Fruit fly (Drosophila melanogaster) whole organism, embryonic: ENCODE results near the gene MP1.

Experiments used
- Atf3 ChIP-seq: fragments of 200-800 bp; sonication (Bioruptor generic); optimal IDR thresholded peaks from 3 replicates; lab custom pipeline; 2016; ENCODE audit warnings: missing biosample characterization, missing genetic modification characterization
- Bgb ChIP-seq: fragments of 200-800 bp; sonication (Bioruptor generic); IDR thresholded peaks from 2 replicates; pipeline ENCODE4 v1.3.6; 2022; ENCODE audit warnings: missing biosample characterization, missing genetic modification characterization; ENCODE audit not compliant: partially characterized antibody
- CG11695 ChIP-seq: fragments of 200-800 bp; sonication (Bioruptor generic); IDR thresholded peaks from 3 replicates; pipeline ENCODE4 v1.3.6; 2022; ENCODE audit warnings: missing biosample characterization, missing genetic modification characterization
- CG12744 ChIP-seq: fragments of 200-800 bp; sonication (Bioruptor generic); optimal IDR thresholded peaks from 2 replicates; lab custom pipeline; 2016; ENCODE audit warnings: missing biosample characterization, missing genetic modification characterization
- CG12769 ChIP-seq: fragments of 200-800 bp; sonication (Bioruptor generic); optimal IDR thresholded peaks from 2 replicates; lab custom pipeline; 2019; ENCODE audit warnings: missing biosample characterization, mild to moderate bottlenecking, missing genetic modification characterization, moderate library complexity
- CG13287 ChIP-seq: fragments of 200-800 bp; sonication (Bioruptor generic); IDR thresholded peaks from 2 replicates; pipeline ENCODE4 v1.3.6; 2022; ENCODE audit warnings: missing biosample characterization, missing genetic modification characterization; ENCODE audit not compliant: partially characterized antibody
- CG14050 ChIP-seq: fragments of 200-800 bp; sonication (Bioruptor generic); IDR thresholded peaks from 3 replicates; pipeline ENCODE4 v1.3.6; 2022; ENCODE audit warnings: missing biosample characterization, missing genetic modification characterization
- CG16813 ChIP-seq: fragments of 200-800 bp; sonication (Bioruptor generic); IDR thresholded peaks from 3 replicates; pipeline ENCODE4 v1.3.6; 2022; ENCODE audit warnings: missing biosample characterization, missing genetic modification characterization; ENCODE audit not compliant: partially characterized antibody
- CG17568 ChIP-seq: fragments of 200-800 bp; sonication (Bioruptor generic); optimal IDR thresholded peaks from 2 replicates; lab custom pipeline; 2018; ENCODE audit warnings: missing biosample characterization, mild to moderate bottlenecking, missing genetic modification characterization, moderate library complexity
- CG1792 ChIP-seq: fragments of 200-800 bp; sonication (Bioruptor generic); optimal IDR thresholded peaks from 2 replicates; lab custom pipeline; 2016; ENCODE audit warnings: missing biosample characterization, missing genetic modification characterization
- CG18476 ChIP-seq: fragments of 200-800 bp; sonication (Bioruptor generic); optimal IDR thresholded peaks from 2 replicates; lab custom pipeline; 2016; ENCODE audit warnings: missing biosample characterization, mild to moderate bottlenecking, missing genetic modification characterization
- CG18619 ChIP-seq: fragments of 200-800 bp; sonication (Bioruptor generic); optimal IDR thresholded peaks from 3 replicates; lab custom pipeline; 2017; ENCODE audit warnings: missing biosample characterization, mild to moderate bottlenecking, missing genetic modification characterization
- CG2889 ChIP-seq: fragments of 200-800 bp; sonication (Bioruptor generic); IDR thresholded peaks from 3 replicates; pipeline ENCODE4 v1.3.6; 2022; ENCODE audit warnings: missing biosample characterization, missing genetic modification characterization
- CG42726 ChIP-seq: fragments of 200-800 bp; sonication (Bioruptor generic); IDR thresholded peaks from 2 replicates; pipeline ENCODE4 v1.3.6; 2022; ENCODE audit warnings: missing biosample characterization, missing genetic modification characterization; ENCODE audit not compliant: partially characterized antibody
- CG6272 ChIP-seq: fragments of 200-800 bp; sonication (Bioruptor generic); IDR thresholded peaks from 2 replicates; pipeline ENCODE4 v1.3.6; 2022; ENCODE audit warnings: missing biosample characterization, missing genetic modification characterization
- Dfd ChIP-seq, 2 experiments: fragments of >200 bp; optimal IDR thresholded peaks; 2 replicates each; lab custom pipeline; 2017; ENCODE audit warnings: missing biosample characterization in 2 of 2, missing genetic modification characterization in 2 of 2
- Gsc ChIP-seq: fragments of 200-800 bp; sonication (Bioruptor generic); IDR thresholded peaks from 2 replicates; pipeline ENCODE4 v1.3.6; 2022; ENCODE audit warnings: missing biosample characterization, missing genetic modification characterization
- H2.0 ChIP-seq: fragments of 200-800 bp; sonication (Bioruptor generic); IDR thresholded peaks from 2 replicates; pipeline ENCODE4 v1.3.6; 2022; ENCODE audit warnings: missing biosample characterization, missing genetic modification characterization
- HHEX ChIP-seq: fragments of 200-800 bp; sonication (Bioruptor generic); optimal IDR thresholded peaks from 3 replicates; lab custom pipeline; 2017; ENCODE audit warnings: missing biosample characterization, mild to moderate bottlenecking, missing genetic modification characterization, missing genetic modification reagents
- HLH54F ChIP-seq: fragments of 200-800 bp; sonication (Bioruptor generic); optimal IDR thresholded peaks from 3 replicates; lab custom pipeline; 2016; ENCODE audit warnings: missing biosample characterization, missing genetic modification characterization
- Hey ChIP-seq: fragments of 200-800 bp; sonication (Bioruptor generic); optimal IDR thresholded peaks from 3 replicates; lab custom pipeline; 2018; ENCODE audit warnings: missing biosample characterization, mild to moderate bottlenecking, missing genetic modification characterization
- HmgZ ChIP-seq: fragments of 200-800 bp; sonication (Bioruptor generic); optimal IDR thresholded peaks from 2 replicates; lab custom pipeline; 2018; ENCODE audit warnings: missing biosample characterization, mild to moderate bottlenecking, missing genetic modification characterization
- Hsf ChIP-seq: fragments of 200-800 bp; sonication (Bioruptor generic); optimal IDR thresholded peaks from 3 replicates; lab custom pipeline; 2016; ENCODE audit warnings: missing biosample characterization, missing genetic modification characterization
- MBD-R2 ChIP-seq: fragments of 200-800 bp; sonication (Bioruptor generic); IDR thresholded peaks from 2 replicates; pipeline ENCODE4 v1.3.6; 2022; ENCODE audit warnings: missing biosample characterization, missing genetic modification characterization
- Med ChIP-seq: fragments of 200-800 bp; sonication (Bioruptor generic); peaks from one replicate; lab custom pipeline; 2016; ENCODE audit warnings: missing biosample characterization, missing genetic modification characterization, mild to moderate bottlenecking, inconsistent platforms, moderate library complexity
- Nf-YC ChIP-seq: fragments of 200-800 bp; optimal IDR thresholded peaks from 3 replicates; lab custom pipeline; 2019; ENCODE audit warnings: missing biosample characterization, mild to moderate bottlenecking, missing genetic modification characterization, moderate library complexity
- Rx ChIP-seq: fragments of 200-800 bp; sonication (Bioruptor generic); IDR thresholded peaks from 2 replicates; pipeline ENCODE4 v1.3.6; 2022; ENCODE audit warnings: missing biosample characterization, missing genetic modification characterization
- Sry-β ChIP-seq: fragments of 200-800 bp; sonication (Bioruptor generic); optimal IDR thresholded peaks from 2 replicates; lab custom pipeline; 2018; ENCODE audit warnings: missing biosample characterization, mild to moderate bottlenecking, missing genetic modification characterization, moderate library complexity
- Stat92E ChIP-seq, 3 experiments: fragments of >200 bp in 2 of 3; fragments of 200-800 bp in 1 of 3; sonication (Bioruptor generic) in 1 of 3; optimal IDR thresholded peaks; 2 replicates each; lab custom pipeline; 2017 to 2019; ENCODE audit warnings: missing biosample characterization in 3 of 3, missing genetic modification characterization in 3 of 3, mild to moderate bottlenecking in 1 of 3, moderate library complexity in 1 of 3
- Tbp ChIP-seq: fragments of >200 bp; optimal IDR thresholded peaks from 2 replicates; lab custom pipeline; 2018; ENCODE audit warnings: missing biosample characterization, missing genetic modification characterization
- cas ChIP-seq: fragments of 200-800 bp; sonication (Bioruptor generic); IDR thresholded peaks from 2 replicates; pipeline ENCODE4 v1.3.6; 2022; ENCODE audit warnings: missing biosample characterization, missing genetic modification characterization
- chm ChIP-seq: fragments of 200-800 bp; sonication (Bioruptor generic); IDR thresholded peaks from 2 replicates; pipeline ENCODE4 v1.3.6; 2022; ENCODE audit warnings: missing biosample characterization, missing genetic modification characterization
- dan ChIP-seq: fragments of 200-800 bp; sonication (Bioruptor generic); IDR thresholded peaks from 2 replicates; pipeline ENCODE4 v1.3.6; 2022; ENCODE audit warnings: missing biosample characterization, missing genetic modification characterization
- dpn ChIP-seq, 2 experiments: fragments of 200-800 bp; sonication (Bioruptor generic); optimal IDR thresholded peaks; 3 replicates each; lab custom pipeline; 2016; ENCODE audit warnings: missing biosample characterization in 2 of 2, missing genetic modification characterization in 2 of 2
- emc ChIP-seq: fragments of 200-800 bp; sonication (Bioruptor generic); optimal IDR thresholded peaks from 2 replicates; lab custom pipeline; 2016; ENCODE audit warnings: missing biosample characterization, missing genetic modification characterization
- gfzf ChIP-seq: fragments of 200-800 bp; sonication (Bioruptor generic); optimal IDR thresholded peaks from 2 replicates; lab custom pipeline; 2016; ENCODE audit warnings: missing biosample characterization, mild to moderate bottlenecking, missing genetic modification characterization, moderate library complexity
- grn ChIP-seq: fragments of 200-800 bp; sonication (Bioruptor generic); optimal IDR thresholded peaks from 3 replicates; lab custom pipeline; 2017; ENCODE audit warnings: missing biosample characterization, missing genetic modification characterization
- h ChIP-seq: fragments of >200 bp; optimal IDR thresholded peaks from 2 replicates; lab custom pipeline; 2017
- ham ChIP-seq: fragments of 200-800 bp; sonication (Bioruptor generic); IDR thresholded peaks from 2 replicates; pipeline ENCODE4 v1.3.6; 2022; ENCODE audit warnings: missing biosample characterization, missing genetic modification characterization
- jing ChIP-seq: fragments of 200-800 bp; sonication (Bioruptor generic); optimal IDR thresholded peaks from 2 replicates; lab custom pipeline; 2018; ENCODE audit warnings: missing biosample characterization, mild to moderate bottlenecking, missing genetic modification characterization
- kah ChIP-seq: fragments of 200-800 bp; sonication (Bioruptor generic); optimal IDR thresholded peaks from 2 replicates; lab custom pipeline; 2018; ENCODE audit warnings: missing biosample characterization, mild to moderate bottlenecking, missing genetic modification characterization
- kni ChIP-seq: fragments of 200-800 bp; sonication (Bioruptor generic); optimal IDR thresholded peaks from 3 replicates; lab custom pipeline; 2017; ENCODE audit warnings: mild to moderate bottlenecking, missing biosample characterization, missing genetic modification reagents, missing genetic modification characterization
- lilli ChIP-seq: fragments of 200-800 bp; sonication (Bioruptor generic); optimal IDR thresholded peaks from 3 replicates; lab custom pipeline; 2016; ENCODE audit warnings: missing biosample characterization, missing genetic modification characterization
- nmo ChIP-seq: fragments of 200-800 bp; sonication (Bioruptor generic); optimal IDR thresholded peaks from 2 replicates; lab custom pipeline; 2018; ENCODE audit warnings: missing biosample characterization, mild to moderate bottlenecking, missing genetic modification characterization, moderate library complexity
- pho ChIP-seq: fragments of 200-800 bp; sonication (Bioruptor generic); optimal IDR thresholded peaks from 2 replicates; lab custom pipeline; 2016; ENCODE audit warnings: missing biosample characterization, missing genetic modification characterization
- pita ChIP-seq: fragments of 200-800 bp; sonication (Bioruptor generic); optimal IDR thresholded peaks from 2 replicates; lab custom pipeline; 2017; ENCODE audit warnings: missing biosample characterization, mild to moderate bottlenecking, missing genetic modification characterization
- run ChIP-seq: fragments of 200-800 bp; sonication (Bioruptor generic); optimal IDR thresholded peaks from 3 replicates; lab custom pipeline; 2018; ENCODE audit warnings: missing biosample characterization, mild to moderate bottlenecking, missing genetic modification characterization
- ssp ChIP-seq: fragments of 200-800 bp; sonication (Bioruptor generic); IDR thresholded peaks from 2 replicates; pipeline ENCODE4 v1.3.6; 2022; ENCODE audit warnings: missing biosample characterization, missing genetic modification characterization
- tio ChIP-seq: fragments of 200-800 bp; sonication (Bioruptor generic); optimal IDR thresholded peaks from 2 replicates; lab custom pipeline; 2017; ENCODE audit warnings: missing biosample characterization, missing genetic modification characterization, inconsistent platforms
- trem ChIP-seq: fragments of 200-800 bp; optimal IDR thresholded peaks from 3 replicates; lab custom pipeline; 2019; ENCODE audit warnings: missing biosample characterization, mild to moderate bottlenecking, missing genetic modification characterization, moderate library complexity
- vvl ChIP-seq: fragments of 200-800 bp; sonication (Bioruptor generic); IDR thresholded peaks from 2 replicates; pipeline ENCODE4 v1.3.6; 2022; ENCODE audit warnings: missing biosample characterization, missing genetic modification characterization
- wdn ChIP-seq: fragments of 200-800 bp; sonication (Bioruptor generic); IDR thresholded peaks from 2 replicates; pipeline ENCODE4 v1.3.6; 2022; ENCODE audit warnings: missing biosample characterization, missing genetic modification characterization

The MP1 gene

DNA sequence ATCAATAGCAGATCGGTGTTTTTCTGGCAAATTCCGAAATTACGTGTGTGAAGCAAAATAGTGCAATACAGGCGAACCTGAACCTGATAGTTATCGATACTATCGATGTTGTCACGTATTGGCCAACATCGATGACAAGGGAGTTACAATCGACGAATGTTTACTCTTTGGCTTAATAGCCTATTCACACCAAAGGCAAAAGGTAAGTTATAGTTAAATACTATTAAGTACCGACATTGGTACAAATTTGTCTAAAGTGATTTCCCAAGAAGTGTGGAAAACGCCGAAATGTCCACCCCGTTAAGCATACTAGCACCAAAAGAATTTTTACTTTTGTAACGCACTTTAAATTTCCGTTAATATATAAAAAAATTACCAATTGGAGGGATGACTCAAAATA, 26.3 kb downstream of the MP1 start, which contains the start of gene CG9776 (continued):
- TF ChIP-seq CG17568 (GFP tag; lab: Kevin White, UChicago) (no peak), Sry-β (GFP tag; lab: Kevin White, UChicago) (peak; percentile 24), Bgb (GFP tag; lab: Robert Waterston, UW) (peak; percentile 99), gfzf (peak; percentile 44), MBD-R2 (peak; percentile 87), Atf3 (peak; percentile 60), Stat92E (GFP tag; optimal IDR thresholded peaks at IDR 0.05; lab: Kevin White, UChicago) (peak in 1 of 3 experiments; percentile 19), lilli (GFP tag; lab: Kevin White, UChicago) (peak; percentile 73), kah (no peak), HmgZ (tag; lab: Kevin White, UChicago) (peak; percentile 89), Dfd (GFP tag; optimal IDR thresholded peaks at IDR 0.05; lab: Kevin White, UChicago) (peak in 1 of 2 experiments; percentile 70), dan (GFP tag; lab: Robert Waterston, UW) (no peak), Tbp (GFP tag; lab: Kevin White, UChicago) (no peak), dpn (GFP tag; optimal IDR thresholded peaks at IDR 0.05; lab: Kevin White, UChicago) (peak; percentile 66 to 75), Hey (tag; lab: Kevin White, UChicago) (no peak), CG11695 (GFP tag; lab: Robert Waterston, UW) (0 out of 3 replicates have a peak, but pooled peaks have one; percentile 11), wdn (GFP tag; lab: Robert Waterston, UW) (peak; percentile 63; the same call in 1 of the 2 replicates), HLH54F (peak; percentile 71), tio (GFP tag; lab: Kevin White, UChicago) (no peak), CG6272 (0 out of 2 replicates have a peak, but pooled peaks have one; percentile 58), CG42726 (GFP tag; lab: Robert Waterston, UW) (peak; percentile 97), nmo (GFP tag; lab: Kevin White, UChicago) (peak; percentile 78), H2.0 (GFP tag; lab: Robert Waterston, UW) (no peak), pita (no peak), CG18619 (GFP tag; lab: Kevin White, UChicago) (no peak), vvl (GFP tag; lab: Robert Waterston, UW) (peak; percentile 31; the same call in 1 of the 2 replicates), pho (GFP tag; lab: Kevin White, UChicago) (peak; percentile 73), ssp (GFP tag; lab: Robert Waterston, UW) (peak; percentile 99), HHEX (no peak), CG1792 (GFP tag; lab: Kevin White, UChicago) (peak; percentile 24), ham (no peak), emc (no peak), Rx (GFP tag; lab: Robert Waterston, UW) (0 out of 2 replicates have a peak, but pooled peaks have one; percentile 20), CG12744 (peak; percentile 50), Nf-YC (no peak), grn (GFP tag; lab: Kevin White, UChicago) (no peak), CG12769 (tag; lab: Kevin White, UChicago) (no peak), trem (tag; lab: Kevin White, UChicago) (peak; percentile 71), h (lab: Kevin White, UChicago) (no peak), CG14050 (GFP tag; lab: Robert Waterston, UW) (no peak), Hsf (peak; percentile 66), cas (no peak), Gsc (GFP tag; lab: Robert Waterston, UW) (no peak), CG2889 (GFP tag; lab: Robert Waterston, UW) (no peak), CG13287 (GFP tag; lab: Robert Waterston, UW) (peak; percentile 98), kni (no peak), jing (GFP tag; lab: Kevin White, UChicago) (no peak), chm (GFP tag; lab: Robert Waterston, UW) (no peak), CG16813 (GFP tag; lab: Robert Waterston, UW) (peak; percentile 99), run (tag; lab: Kevin White, UChicago) (no peak), CG18476 (peak; percentile 42), Med (peak; percentile 93)
